Fruit fly (Drosophila melanogaster): ENCODE results near the gene Hsc70-2.

Hsc70-2 gene

dm6 chr3R:13041750-13042149, 2.8 kb upstream of the Hsc70-2 start, which contains the start of gene CG11670:
Gene CG11670 (plus strand): TSS chr3R:13042050.
- TF ChIP-seq CG6163 (GFP tag; IDR thresholded peaks at IDR 0.05) (no peak), vri (GFP tag; optimal IDR thresholded peaks at IDR 0.05) (no peak), CG32006 (GFP tag; optimal IDR thresholded peaks at IDR 0.05) (no peak), acj6 (GFP tag; optimal IDR thresholded peaks at IDR 0.05) (no peak), eg (GFP tag; IDR thresholded peaks at IDR 0.05) (no peak), CG16779 (tag; optimal IDR thresholded peaks at IDR 0.05) (no peak), fd85E (GFP tag; optimal IDR thresholded peaks at IDR 0.05) (no peak), Sox15 (GFP tag; optimal IDR thresholded peaks at IDR 0.05) (no peak), CG31627 (GFP tag; optimal IDR thresholded peaks at IDR 0.05) (no peak), CG11294 (GFP tag; IDR thresholded peaks at IDR 0.05) (no peak)

- TF ChIP-seq CG3032 (tag; optimal IDR thresholded peaks at IDR 0.05) (no peak), CG6792 (GFP tag; optimal IDR thresholded peaks at IDR 0.05) (no peak), Hr39 (GFP tag; optimal IDR thresholded peaks at IDR 0.05) (no peak), Sox14 (GFP tag; optimal IDR thresholded peaks at IDR 0.05) (no peak), pdm3 (GFP tag; optimal IDR thresholded peaks at IDR 0.05) (no peak), Blimp-1 (GFP tag; optimal IDR thresholded peaks at IDR 0.05) (no peak), CG16779 (tag; optimal IDR thresholded peaks at IDR 0.05) (no peak), Hr4 (GFP tag; optimal IDR thresholded peaks at IDR 0.05) (no peak), dac (GFP tag; optimal IDR thresholded peaks at IDR 0.05) (no peak), achi (GFP tag; optimal IDR thresholded peaks at IDR 0.05) (no peak), CG6854 (GFP tag; optimal IDR thresholded peaks at IDR 0.05) (no peak), CG6808 (GFP tag; optimal IDR thresholded peaks at IDR 0.05) (no peak), CG7368 (GFP tag; optimal IDR thresholded peaks at IDR 0.05) (no peak), fd59A (GFP tag; optimal IDR thresholded peaks at IDR 0.05) (no peak), net (GFP tag; optimal IDR thresholded peaks at IDR 0.05) (no peak)
Measured at dm6 chr3R:13042258-13043032, 2.1 kb upstream of the Hsc70-2 start, which contains the start of gene snk. Gene snk (minus strand): TSS chr3R:13042770.

DNA sequence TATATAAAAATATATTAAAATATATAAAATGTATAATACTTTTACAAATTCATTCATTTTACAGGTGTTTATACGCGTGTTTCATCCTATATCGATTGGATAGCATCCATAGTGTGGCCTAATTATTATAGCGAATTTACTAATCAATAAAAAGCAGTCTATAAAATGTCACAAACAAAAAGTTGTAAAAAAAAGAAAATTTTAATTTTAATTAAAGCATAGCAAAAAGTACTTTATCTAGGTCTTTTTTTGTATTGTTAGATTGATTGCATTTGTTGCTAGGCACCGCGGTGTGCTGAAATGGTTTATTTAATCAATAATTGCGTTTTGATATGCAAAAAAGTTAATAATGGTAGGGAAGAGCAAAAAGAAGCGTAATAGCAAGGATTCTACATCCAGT, 702 bp upstream of the Hsc70-2 start, which contains the start of gene CG45122:
Gene CG45122, plus strand, starts transcription at position 301 of the 400 bp plus-strand sequence.
- no peak for TF ChIP-seq ss (GFP tag; optimal IDR thresholded peaks at IDR 0.05)
- TF ChIP-seq topi (GFP tag; optimal IDR thresholded peaks at IDR 0.05): no peak
- TF ChIP-seq vri (GFP tag; optimal IDR thresholded peaks at IDR 0.05): no peak
- no peak for TF ChIP-seq Sox15 (GFP tag; optimal IDR thresholded peaks at IDR 0.05)
- no peak for TF ChIP-seq CG15336 (GFP tag; IDR thresholded peaks at IDR 0.05)
- no peak for TF ChIP-seq CG6792 (GFP tag; optimal IDR thresholded peaks at IDR 0.05)
- TF ChIP-seq Smox (GFP tag; optimal IDR thresholded peaks at IDR 0.05): no peak
- TF ChIP-seq CG3032 (tag; optimal IDR thresholded peaks at IDR 0.05): no peak
- no peak for TF ChIP-seq eg (GFP tag; IDR thresholded peaks at IDR 0.05)
- TF ChIP-seq Met (GFP tag; optimal IDR thresholded peaks at IDR 0.05): no peak
- no peak for TF ChIP-seq spab (GFP tag; optimal IDR thresholded peaks at IDR 0.05)
- no peak for TF ChIP-seq CG7368 (GFP tag; optimal IDR thresholded peaks at IDR 0.05)
- no peak for TF ChIP-seq Gug (GFP tag; IDR thresholded peaks at IDR 0.05)
- no peak for TF ChIP-seq CG3919 (GFP tag; optimal IDR thresholded peaks at IDR 0.05)

- no peak for TF ChIP-seq CG7368 (GFP tag; optimal IDR thresholded peaks at IDR 0.05)
Measured at dm6 chr3R:13047431-13047830, 2.9 kb downstream of the Hsc70-2 start, which contains the start of gene CG31157. Gene CG31157 (plus strand): TSS chr3R:13047731.

DNA sequence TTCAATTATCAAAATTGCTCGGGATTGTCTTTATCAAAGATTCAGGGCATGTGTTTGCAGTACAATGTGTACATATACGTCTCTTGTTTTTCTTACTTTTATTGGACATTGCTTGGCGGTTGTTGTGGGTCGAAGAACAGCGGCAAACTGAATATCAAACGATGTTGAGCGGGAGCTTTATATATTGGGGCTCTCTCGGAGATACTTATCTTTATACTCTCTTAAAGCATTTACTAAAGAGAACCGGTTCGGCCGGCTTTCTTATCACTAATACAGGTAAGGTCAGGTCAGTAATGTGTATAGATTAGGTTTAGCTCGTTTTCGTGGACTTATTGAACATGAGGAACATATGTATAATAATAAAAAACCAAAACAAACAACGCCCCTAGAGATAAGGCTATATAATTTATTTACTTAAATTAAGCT, 6.8 kb downstream of the Hsc70-2 start, which contains the start of gene CG7966:
Gene CG7966, minus strand, starts transcription at position 156 of the 426 bp plus-strand sequence.
- TF ChIP-seq esn (GFP tag; optimal IDR thresholded peaks at IDR 0.05) (peak; percentile 49), CG6792 (GFP tag; optimal IDR thresholded peaks at IDR 0.05) (peak; percentile 32), dsx (GFP tag; optimal IDR thresholded peaks at IDR 0.05; ENCODE audit: poor library complexity, severe bottlenecking) (peak; percentile 96), topi (GFP tag; optimal IDR thresholded peaks at IDR 0.05) (peak; percentile 13), CG3919 (GFP tag; optimal IDR thresholded peaks at IDR 0.05) (peak; percentile 53), eg (GFP tag; IDR thresholded peaks at IDR 0.05) (peak; percentile 46; the same call in 2 of the 3 replicates), Eip78C (GFP tag) (peak; percentile 86), lz (GFP tag; optimal IDR thresholded peaks at IDR 0.05) (no peak), CG1621 (tag; optimal IDR thresholded peaks at IDR 0.05) (peak; percentile 25), Lpt (GFP tag; optimal IDR thresholded peaks at IDR 0.05) (peak; percentile 42), CG15336 (GFP tag; IDR thresholded peaks at IDR 0.05) (peak; percentile 55; the same call in 1 of the 2 replicates), cyc (GFP tag; optimal IDR thresholded peaks at IDR 0.05) (no peak), CG8119 (GFP tag; IDR thresholded peaks at IDR 0.05) (0 out of 3 replicates have a peak, but pooled peaks have one; percentile 51), Eip75B (GFP tag; optimal IDR thresholded peaks at IDR 0.05) (peak; percentile 58), svp (GFP tag) (peak; percentile 95), CG9139 (GFP tag; optimal IDR thresholded peaks at IDR 0.05) (peak; percentile 52), dac (GFP tag; optimal IDR thresholded peaks at IDR 0.05) (no peak)

Data from whole organism, prepupa.